Worm (Caenorhabditis elegans) whole organism, early embryonic: Measurements from ENCODE around the gene hmg-1.1.

Source experiments
- F13C5.2 ChIP-seq: sonication (generic microtip); optimal IDR thresholded peaks from 2 replicates; lab custom pipeline; 2017; ENCODE audit warnings: mild to moderate bottlenecking, missing genetic modification characterization, inconsistent platforms, missing compliant biosample characterization
- ama-1 ChIP-seq: fragments of 150-350 bp; optimal IDR thresholded peaks from 2 replicates; lab custom pipeline; 2014
- ceh-36 ChIP-seq: sonication (generic microtip); optimal IDR thresholded peaks from 2 replicates; lab custom pipeline; 2016; ENCODE audit warnings: missing genetic modification characterization, inconsistent platforms, missing compliant biosample characterization
- ets-7 ChIP-seq: sonication (generic microtip); optimal IDR thresholded peaks from 2 replicates; lab custom pipeline; 2016; ENCODE audit warnings: missing genotype, missing genetic modification characterization, missing compliant biosample characterization
- flt-1 ChIP-seq: fragments of 200-800 bp; sonication (Bioruptor generic); IDR thresholded peaks from 2 replicates; pipeline ENCODE4 v1.3.6; 2022; ENCODE audit warnings: missing genetic modification characterization, missing compliant biosample characterization
- hnd-1 ChIP-seq: sonication (generic microtip); optimal IDR thresholded peaks from 2 replicates; lab custom pipeline; 2016; ENCODE audit warnings: missing genetic modification characterization, missing compliant biosample characterization
- pes-1 ChIP-seq: fragments of 200-800 bp; sonication (Bioruptor generic); IDR thresholded peaks from 2 replicates; pipeline ENCODE4 v1.3.6; 2022; ENCODE audit warnings: missing genetic modification reagents, missing genetic modification characterization, missing compliant biosample characterization
- scrt-1 ChIP-seq: fragments of 200-800 bp; sonication (Bioruptor generic); IDR thresholded peaks from 2 replicates; pipeline ENCODE4 v1.3.6; 2022; ENCODE audit warnings: missing genetic modification characterization, missing compliant biosample characterization
- tbx-11 ChIP-seq: fragments of 200-800 bp; sonication (Bioruptor generic); IDR thresholded peaks from 2 replicates; pipeline ENCODE4 v1.3.6; 2022; ENCODE audit warnings: missing genetic modification characterization, missing compliant biosample characterization

DNA sequence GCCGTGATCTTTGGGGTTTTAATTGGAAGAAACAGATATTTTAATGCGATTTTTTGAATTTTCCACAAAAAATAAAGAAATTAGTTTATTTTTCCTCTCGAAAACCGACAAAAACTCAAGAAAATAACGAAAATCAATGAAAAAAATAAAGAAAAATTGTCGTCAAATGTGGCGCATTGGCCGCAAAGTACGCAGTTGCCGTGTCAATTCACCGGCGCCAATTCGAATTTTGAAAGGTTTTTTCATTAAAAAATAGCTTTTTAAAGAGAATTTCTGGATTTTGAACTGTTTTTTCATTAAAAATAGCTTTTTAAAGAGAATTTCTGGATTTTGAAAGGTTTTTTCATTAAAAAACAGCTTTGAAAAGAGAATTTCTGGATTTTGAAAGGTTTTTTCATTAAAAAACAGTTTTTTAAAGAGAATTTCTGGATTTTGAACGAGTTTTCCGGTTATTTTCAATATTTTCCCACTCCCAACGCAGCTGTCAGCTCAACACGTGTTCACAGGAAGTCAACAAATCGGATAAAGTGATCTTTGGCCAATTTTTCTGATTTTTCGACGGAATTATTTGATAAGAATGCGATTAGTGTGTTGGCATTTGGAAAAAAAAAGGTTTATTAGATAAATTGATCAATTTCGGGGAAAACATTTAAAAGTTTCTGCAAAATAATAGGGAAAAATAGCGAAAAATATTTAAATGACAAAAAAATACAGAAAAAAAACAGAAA lies 16.0 kb upstream of the hmg-1.1 start:
- TF ChIP-seq ceh-36 (tag; lab: Kevin White, UChicago) (no peak), flt-1 (GFP tag; lab: Robert Waterston, UW) (no peak), pes-1 (GFP tag; lab: Robert Waterston, UW) (no peak), tbx-11 (no peak), scrt-1 (GFP tag; lab: Robert Waterston, UW) (no peak), ama-1 (no peak), ets-7 (tag; lab: Kevin White, UChicago) (no peak), F13C5.2 (no peak), hnd-1 (tag; lab: Kevin White, UChicago) (no peak)
